Fruit fly (Drosophila melanogaster) whole organism, embryonic: ENCODE data around the gene Adar.

ENCODE experiments used
- Adf1 ChIP-seq: fragments of 200-800 bp; sonication (Bioruptor generic); IDR thresholded peaks from 2 replicates; pipeline ENCODE4 v1.3.6; 2022; ENCODE audit warnings: missing biosample characterization, missing genetic modification characterization
- Bgb ChIP-seq: fragments of 200-800 bp; sonication (Bioruptor generic); IDR thresholded peaks from 2 replicates; pipeline ENCODE4 v1.3.6; 2022; ENCODE audit warnings: missing biosample characterization, missing genetic modification characterization; ENCODE audit not compliant: partially characterized antibody
- CG10654 ChIP-seq: fragments of 200-800 bp; sonication (Bioruptor generic); optimal IDR thresholded peaks from 2 replicates; lab custom pipeline; 2016; ENCODE audit warnings: missing biosample characterization, missing genetic modification characterization
- CG11085 ChIP-seq: fragments of 200-800 bp; sonication (Bioruptor generic); IDR thresholded peaks from 2 replicates; pipeline ENCODE4 v1.3.6; 2022; ENCODE audit warnings: missing biosample characterization, missing genetic modification characterization
- CG12071 ChIP-seq: fragments of 200-800 bp; sonication (Bioruptor generic); optimal IDR thresholded peaks from 3 replicates; lab custom pipeline; 2018; ENCODE audit warnings: missing biosample characterization, mild to moderate bottlenecking, missing genetic modification characterization
- CG12769 ChIP-seq: fragments of 200-800 bp; sonication (Bioruptor generic); optimal IDR thresholded peaks from 2 replicates; lab custom pipeline; 2019; ENCODE audit warnings: missing biosample characterization, mild to moderate bottlenecking, missing genetic modification characterization, moderate library complexity
- CG13287 ChIP-seq: fragments of 200-800 bp; sonication (Bioruptor generic); IDR thresholded peaks from 2 replicates; pipeline ENCODE4 v1.3.6; 2022; ENCODE audit warnings: missing biosample characterization, missing genetic modification characterization; ENCODE audit not compliant: partially characterized antibody
- CG14965 ChIP-seq: fragments of 200-800 bp; sonication (Bioruptor generic); optimal IDR thresholded peaks from 2 replicates; lab custom pipeline; 2016; ENCODE audit warnings: missing biosample characterization, missing genetic modification characterization, borderline replicate concordance
- CG2116 ChIP-seq: fragments of 200-800 bp; sonication (Bioruptor generic); optimal IDR thresholded peaks from 3 replicates; lab custom pipeline; 2018; ENCODE audit warnings: missing biosample characterization, mild to moderate bottlenecking, missing genetic modification characterization
- CG30020 ChIP-seq: fragments of 200-800 bp; optimal IDR thresholded peaks from 2 replicates; lab custom pipeline; 2019; ENCODE audit warnings: missing biosample characterization, mild to moderate bottlenecking, missing genetic modification characterization, moderate library complexity
- CG31388 ChIP-seq: fragments of 200-800 bp; sonication (Bioruptor generic); optimal IDR thresholded peaks from 2 replicates; lab custom pipeline; 2016; ENCODE audit warnings: missing biosample characterization, missing genetic modification characterization
- CG3995 ChIP-seq: fragments of 200-800 bp; sonication (Bioruptor generic); optimal IDR thresholded peaks from 3 replicates; lab custom pipeline; 2016; ENCODE audit warnings: missing biosample characterization, missing genetic modification characterization
- CG42726 ChIP-seq: fragments of 200-800 bp; sonication (Bioruptor generic); IDR thresholded peaks from 2 replicates; pipeline ENCODE4 v1.3.6; 2022; ENCODE audit warnings: missing biosample characterization, missing genetic modification characterization; ENCODE audit not compliant: partially characterized antibody
- CG7357 ChIP-seq: fragments of 200-800 bp; sonication (Bioruptor generic); IDR thresholded peaks from 3 replicates; pipeline ENCODE4 v1.3.6; 2022; ENCODE audit warnings: missing biosample characterization, missing genetic modification characterization
- CG7556 ChIP-seq: fragments of 200-800 bp; sonication (Bioruptor generic); optimal IDR thresholded peaks from 2 replicates; lab custom pipeline; 2017; ENCODE audit warnings: missing biosample characterization, mild to moderate bottlenecking, missing genetic modification characterization
- CG9727 ChIP-seq: fragments of 200-800 bp; sonication (Bioruptor generic); optimal IDR thresholded peaks from 3 replicates; lab custom pipeline; 2017; ENCODE audit warnings: missing biosample characterization, mild to moderate bottlenecking, missing genetic modification characterization
- Deaf1 ChIP-seq: fragments of 200-800 bp; optimal IDR thresholded peaks from 3 replicates; lab custom pipeline; 2019; ENCODE audit warnings: missing biosample characterization, mild to moderate bottlenecking, missing genetic modification characterization, moderate library complexity
- Dll ChIP-seq: fragments of 200-800 bp; sonication (Bioruptor generic); IDR thresholded peaks from 4 replicates; pipeline ENCODE4 v1.3.6; 2022; ENCODE audit warnings: missing biosample characterization, missing genetic modification characterization; ENCODE audit not compliant: partially characterized antibody
- Doc3 ChIP-seq: fragments of 200-800 bp; sonication (Bioruptor generic); IDR thresholded peaks from 3 replicates; pipeline ENCODE4 v1.3.6; 2022; ENCODE audit warnings: missing biosample characterization, missing genetic modification characterization; ENCODE audit not compliant: partially characterized antibody
- Hand ChIP-seq: fragments of 200-800 bp; sonication (Bioruptor generic); optimal IDR thresholded peaks from 2 replicates; lab custom pipeline; 2017; ENCODE audit warnings: mild to moderate bottlenecking, missing biosample characterization, missing genetic modification reagents, missing genetic modification characterization
- HmgZ ChIP-seq: fragments of 200-800 bp; sonication (Bioruptor generic); optimal IDR thresholded peaks from 2 replicates; lab custom pipeline; 2018; ENCODE audit warnings: missing biosample characterization, mild to moderate bottlenecking, missing genetic modification characterization
- Hr78 ChIP-seq, 2 experiments: fragments of 200-800 bp in 1 of 2; fragments of >200 bp in 1 of 2; sonication (Bioruptor generic) in 1 of 2; optimal IDR thresholded peaks; 2 replicates each; lab custom pipeline; 2017 to 2019; ENCODE audit warnings: missing biosample characterization in 2 of 2, missing genetic modification characterization in 2 of 2, mild to moderate bottlenecking in 1 of 2, moderate library complexity in 1 of 2
- Jarid2 ChIP-seq: fragments of 200-800 bp; sonication (Bioruptor generic); optimal IDR thresholded peaks from 3 replicates; lab custom pipeline; 2017; ENCODE audit warnings: mild to moderate bottlenecking, missing biosample characterization, missing genetic modification reagents, missing genetic modification characterization
- MESR4 ChIP-seq: fragments of 200-800 bp; sonication (Bioruptor generic); optimal IDR thresholded peaks from 2 replicates; lab custom pipeline; 2018; ENCODE audit warnings: missing biosample characterization, mild to moderate bottlenecking, missing genetic modification characterization, moderate library complexity
- Pdp1 ChIP-seq, 2 experiments: fragments of 200-800 bp; sonication (Bioruptor generic); optimal IDR thresholded peaks; 3 replicates each; lab custom pipeline; 2016; ENCODE audit warnings: missing biosample characterization in 2 of 2, missing genetic modification characterization in 2 of 2, mild to moderate bottlenecking in 1 of 2, moderate library complexity in 1 of 2
- Six4 ChIP-seq: fragments of 200-800 bp; sonication (Bioruptor generic); optimal IDR thresholded peaks from 2 replicates; lab custom pipeline; 2016; ENCODE audit warnings: missing biosample characterization, missing genetic modification characterization
- Xbp1 ChIP-seq: fragments of 200-800 bp; sonication (Bioruptor generic); optimal IDR thresholded peaks from 3 replicates; lab custom pipeline; 2016; ENCODE audit warnings: missing biosample characterization, mild to moderate bottlenecking, missing genetic modification characterization
- amos ChIP-seq: fragments of 200-800 bp; sonication (Bioruptor generic); IDR thresholded peaks from 2 replicates; pipeline ENCODE4 v1.3.6; 2022; ENCODE audit warnings: missing biosample characterization, missing genetic modification characterization; ENCODE audit not compliant: partially characterized antibody
- ems ChIP-seq: fragments of 200-800 bp; sonication (Bioruptor generic); optimal IDR thresholded peaks from 3 replicates; lab custom pipeline; 2016; ENCODE audit warnings: missing biosample characterization, missing genetic modification characterization
- gem ChIP-seq: fragments of 200-800 bp; sonication (Bioruptor generic); optimal IDR thresholded peaks from 2 replicates; lab custom pipeline; 2019; ENCODE audit warnings: missing biosample characterization, mild to moderate bottlenecking, missing genetic modification characterization, moderate library complexity
- insv ChIP-seq, 2 experiments: fragments of 200-800 bp; sonication (Bioruptor generic); optimal IDR thresholded peaks; 3 replicates each; lab custom pipeline; 2016 to 2018; ENCODE audit warnings: missing biosample characterization in 2 of 2, missing genetic modification characterization in 2 of 2
- ken ChIP-seq: fragments of 200-800 bp; sonication (Bioruptor generic); IDR thresholded peaks from 3 replicates; pipeline ENCODE4 v1.3.6; 2022; ENCODE audit warnings: missing biosample characterization, missing genetic modification characterization
- kni ChIP-seq: fragments of 200-800 bp; sonication (Bioruptor generic); optimal IDR thresholded peaks from 3 replicates; lab custom pipeline; 2017; ENCODE audit warnings: mild to moderate bottlenecking, missing biosample characterization, missing genetic modification reagents, missing genetic modification characterization
- nerfin-2 ChIP-seq: fragments of 200-800 bp; sonication (Bioruptor generic); IDR thresholded peaks from 2 replicates; pipeline ENCODE4 v1.3.6; 2022; ENCODE audit warnings: missing biosample characterization, missing genetic modification characterization; ENCODE audit not compliant: partially characterized antibody
- pros ChIP-seq: fragments of 200-800 bp; sonication (Bioruptor generic); optimal IDR thresholded peaks from 3 replicates; lab custom pipeline; 2019; ENCODE audit warnings: missing biosample characterization, mild to moderate bottlenecking, missing genetic modification characterization, moderate library complexity
- sisA ChIP-seq: fragments of 200-800 bp; sonication (Bioruptor generic); IDR thresholded peaks from 2 replicates; pipeline ENCODE4 v1.3.6; 2022; ENCODE audit warnings: missing biosample characterization, missing genetic modification characterization
- slbo ChIP-seq: fragments of 200-800 bp; sonication (Bioruptor generic); IDR thresholded peaks from 2 replicates; pipeline ENCODE4 v1.3.6; 2022; ENCODE audit warnings: missing biosample characterization, missing genetic modification characterization
- sna ChIP-seq: fragments of 200-800 bp; sonication (Bioruptor generic); IDR thresholded peaks from 2 replicates; pipeline ENCODE4 v1.3.6; 2022; ENCODE audit warnings: missing biosample characterization, missing genetic modification characterization; ENCODE audit not compliant: partially characterized antibody
- so ChIP-seq: fragments of 200-800 bp; sonication (Bioruptor generic); IDR thresholded peaks from 3 replicates; pipeline ENCODE4 v1.3.6; 2022; ENCODE audit warnings: missing biosample characterization, missing genetic modification characterization
- sqz ChIP-seq: fragments of 200-800 bp; sonication (Bioruptor generic); optimal IDR thresholded peaks from 3 replicates; lab custom pipeline; 2018; ENCODE audit warnings: missing biosample characterization, mild to moderate bottlenecking, missing genetic modification characterization
- tap ChIP-seq: fragments of 200-800 bp; optimal IDR thresholded peaks from 3 replicates; lab custom pipeline; 2019; ENCODE audit warnings: missing biosample characterization, mild to moderate bottlenecking, missing genetic modification characterization, moderate library complexity
- trh ChIP-seq: fragments of 200-800 bp; sonication (Bioruptor generic); optimal IDR thresholded peaks from 2 replicates; lab custom pipeline; 2016; ENCODE audit warnings: missing biosample characterization, missing genetic modification characterization

Gene Adar

DNA sequence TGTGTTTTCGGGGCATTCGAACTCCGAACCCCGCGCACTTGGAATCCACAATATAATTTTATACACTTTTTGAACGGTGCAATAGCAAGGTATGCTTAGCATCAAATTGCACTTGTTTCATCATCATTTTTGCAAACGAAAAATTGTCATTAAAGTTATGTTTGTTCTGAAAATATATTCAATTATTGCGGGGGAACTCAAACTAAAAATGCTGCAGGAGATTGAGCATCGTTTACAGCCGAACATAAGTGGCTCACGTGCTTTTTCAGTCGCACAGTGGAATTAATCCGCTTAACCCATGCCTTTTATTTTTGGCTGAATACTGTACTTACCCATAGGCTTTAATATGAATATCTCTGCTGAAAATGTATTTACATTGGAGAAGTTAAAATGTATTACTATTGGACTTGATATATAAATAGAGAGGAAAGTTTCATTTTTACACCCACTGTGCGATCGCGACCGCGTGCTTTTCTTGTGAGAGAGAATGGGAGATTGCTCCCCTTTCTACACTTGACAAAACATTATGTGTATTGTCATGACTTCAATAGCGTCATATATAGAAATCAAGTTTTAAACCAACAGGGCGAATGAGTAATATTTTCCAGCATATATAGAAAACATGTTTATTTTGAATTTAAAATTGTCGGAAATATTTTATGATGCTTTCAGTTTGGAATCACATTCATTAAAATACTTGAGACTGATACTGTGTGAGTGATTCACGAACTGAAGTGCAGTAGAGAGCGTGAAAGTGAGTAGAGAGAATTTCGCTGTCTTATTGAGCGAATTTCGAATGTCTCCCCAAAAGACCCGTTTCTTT, 57.1 kb downstream of the Adar start (continued):
- TF ChIP-seq gem (tag; lab: Kevin White, UChicago) (peak; percentile 97), CG14965 (GFP tag; lab: Kevin White, UChicago) (peak; percentile 64), Doc3 (no peak)

DNA sequence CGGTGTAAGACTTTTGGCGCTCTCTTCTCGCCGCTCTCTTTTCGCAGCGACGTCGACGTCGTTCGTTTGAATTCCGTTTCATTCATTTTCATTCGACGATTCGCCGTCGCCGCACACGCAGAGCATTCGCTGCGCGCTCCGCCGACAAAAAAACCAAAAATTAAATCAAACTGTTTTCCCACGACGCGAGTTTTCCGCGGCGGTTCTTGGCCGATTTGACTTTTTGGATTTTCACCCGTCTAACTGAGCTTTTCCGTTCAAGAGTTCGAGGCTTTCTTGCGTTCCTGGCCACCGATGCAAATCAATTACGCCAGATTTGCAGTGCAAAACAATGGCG, 57.7 kb downstream of the Adar start:
- TF ChIP-seq Deaf1, result peak; percentile 12
- TF ChIP-seq tap (tag; lab: Kevin White, UChicago), result no peak
- TF ChIP-seq Adf1 (GFP tag; lab: Robert Waterston, UW), result peak; percentile 15
- no peak for TF ChIP-seq CG31388
- TF ChIP-seq CG12071 (GFP tag; lab: Kevin White, UChicago), result no peak
- TF ChIP-seq CG42726 (GFP tag; lab: Robert Waterston, UW), result peak; percentile 65; the same call in 1 of the 2 replicates
- peak; percentile 36; the same call in 1 of the 2 replicates for TF ChIP-seq amos (GFP tag; lab: Robert Waterston, UW)
- TF ChIP-seq Jarid2 (GFP tag; lab: Kevin White, UChicago), result peak; percentile 82
- no peak for TF ChIP-seq CG10654 (GFP tag; lab: Kevin White, UChicago)
- no peak for TF ChIP-seq Xbp1 (GFP tag; lab: Kevin White, UChicago)
- TF ChIP-seq CG13287 (GFP tag; lab: Robert Waterston, UW), result peak; percentile 7; the same call in 1 of the 2 replicates
- TF ChIP-seq HmgZ (tag; lab: Kevin White, UChicago), result no peak
- no peak for TF ChIP-seq sna (GFP tag; lab: Robert Waterston, UW)
- 0 out of 2 replicates have a peak, but pooled peaks have one; percentile 42 for TF ChIP-seq nerfin-2 (GFP tag; lab: Robert Waterston, UW)
- TF ChIP-seq Bgb (GFP tag; lab: Robert Waterston, UW), result peak; percentile 53; the same call in 1 of the 2 replicates
- peak; percentile 78 for TF ChIP-seq CG7556 (GFP tag; lab: Kevin White, UChicago)
- TF ChIP-seq Hand (GFP tag; lab: Kevin White, UChicago), result peak; percentile 2
- TF ChIP-seq Dll (GFP tag; lab: Robert Waterston, UW), result 0 out of 4 replicates have a peak, but pooled peaks have one; percentile 8

DNA sequence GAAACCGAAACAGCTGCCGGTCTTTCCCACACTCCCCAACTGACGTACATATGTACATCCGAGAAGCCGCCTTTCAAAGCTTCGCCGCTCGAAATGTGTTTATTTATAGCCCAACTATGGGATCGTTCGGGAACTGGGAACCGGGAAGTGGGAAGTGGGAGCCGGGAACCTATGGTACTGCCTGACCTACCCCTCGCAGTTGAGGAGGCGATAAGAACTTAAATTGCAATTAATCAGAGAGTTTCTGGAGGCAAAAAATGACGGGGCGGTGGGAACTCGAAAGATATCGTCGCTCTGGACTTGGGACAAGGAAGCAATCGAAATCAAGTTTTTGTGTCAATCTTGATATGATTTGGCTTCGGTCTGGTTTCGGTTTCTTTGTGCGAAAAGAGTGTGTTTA, 59.2 kb downstream of the Adar start:
- TF ChIP-seq CG3995 (GFP tag; lab: Kevin White, UChicago), result no peak
- TF ChIP-seq ken (GFP tag; lab: Robert Waterston, UW), result no peak
- TF ChIP-seq CG12769 (tag; lab: Kevin White, UChicago), result peak; percentile 47
- no peak for TF ChIP-seq trh (GFP tag; lab: Kevin White, UChicago)

DNA sequence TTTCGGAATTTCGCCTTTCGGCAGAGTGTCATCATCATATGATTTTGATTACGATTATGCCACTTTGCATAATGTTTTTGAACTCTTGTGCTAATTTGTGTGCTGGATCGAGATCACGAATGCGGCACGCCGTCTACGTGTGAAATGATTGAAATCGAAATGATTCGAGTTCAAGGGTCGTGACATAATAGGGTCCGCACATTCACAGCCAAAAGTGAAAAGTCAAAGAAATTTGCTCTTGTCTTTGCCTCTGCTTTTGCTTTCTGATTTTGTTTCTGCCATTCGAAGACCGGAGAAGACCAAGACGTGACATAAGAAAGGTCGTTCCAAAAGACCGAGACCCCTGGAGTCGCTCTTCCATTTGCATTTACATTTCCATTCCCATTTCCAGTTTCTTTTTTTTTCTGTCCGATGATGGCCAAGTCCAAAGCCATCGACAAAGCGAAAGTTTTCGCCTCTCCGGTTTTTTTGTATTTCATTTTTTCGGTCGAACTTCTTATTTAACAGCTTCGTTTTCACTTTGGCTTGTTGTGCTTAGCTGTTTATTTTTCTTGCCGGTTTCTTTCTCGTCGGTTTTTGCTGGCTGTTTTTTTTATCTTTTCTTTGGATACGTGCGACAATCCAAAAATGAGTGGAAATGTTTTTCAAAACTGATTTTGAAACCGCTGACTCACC, 61.3 kb downstream of the Adar start:
- no peak for TF ChIP-seq CG2116 (GFP tag; lab: Kevin White, UChicago)
- no peak for TF ChIP-seq Xbp1 (GFP tag; lab: Kevin White, UChicago)
- TF ChIP-seq slbo (GFP tag; lab: Robert Waterston, UW), result no peak
- no peak for TF ChIP-seq CG9727
- TF ChIP-seq sisA (GFP tag; lab: Robert Waterston, UW), result no peak
- peak; percentile 34 for TF ChIP-seq sqz (GFP tag; lab: Kevin White, UChicago)
- no peak for TF ChIP-seq CG7357 (GFP tag; lab: Robert Waterston, UW)
- peak; percentile 65 for TF ChIP-seq pros (GFP tag; lab: Kevin White, UChicago)
- TF ChIP-seq so (GFP tag; lab: Robert Waterston, UW), result no peak
- TF ChIP-seq CG11085 (GFP tag; lab: Robert Waterston, UW), result no peak
- peak in 1 of 2 experiments; percentile 94 for TF ChIP-seq Hr78 (GFP tag; optimal IDR thresholded peaks at IDR 0.05; lab: Kevin White, UChicago)
- no peak for TF ChIP-seq MESR4 (GFP tag; lab: Kevin White, UChicago)
- TF ChIP-seq insv (GFP tag; optimal IDR thresholded peaks at IDR 0.05; lab: Kevin White, UChicago), result no peak
- TF ChIP-seq ems, result no peak
- TF ChIP-seq Six4 (GFP tag; lab: Kevin White, UChicago), result no peak
- peak; percentile 0 for TF ChIP-seq kni
- peak in 1 of 2 experiments; percentile 62 for TF ChIP-seq Pdp1 (GFP tag; optimal IDR thresholded peaks at IDR 0.05; lab: Kevin White, UChicago)
- no peak for TF ChIP-seq CG30020 (tag; lab: Kevin White, UChicago)
